Fruit fly (Drosophila melanogaster): ENCODE results near the gene CG15260.

DNA sequence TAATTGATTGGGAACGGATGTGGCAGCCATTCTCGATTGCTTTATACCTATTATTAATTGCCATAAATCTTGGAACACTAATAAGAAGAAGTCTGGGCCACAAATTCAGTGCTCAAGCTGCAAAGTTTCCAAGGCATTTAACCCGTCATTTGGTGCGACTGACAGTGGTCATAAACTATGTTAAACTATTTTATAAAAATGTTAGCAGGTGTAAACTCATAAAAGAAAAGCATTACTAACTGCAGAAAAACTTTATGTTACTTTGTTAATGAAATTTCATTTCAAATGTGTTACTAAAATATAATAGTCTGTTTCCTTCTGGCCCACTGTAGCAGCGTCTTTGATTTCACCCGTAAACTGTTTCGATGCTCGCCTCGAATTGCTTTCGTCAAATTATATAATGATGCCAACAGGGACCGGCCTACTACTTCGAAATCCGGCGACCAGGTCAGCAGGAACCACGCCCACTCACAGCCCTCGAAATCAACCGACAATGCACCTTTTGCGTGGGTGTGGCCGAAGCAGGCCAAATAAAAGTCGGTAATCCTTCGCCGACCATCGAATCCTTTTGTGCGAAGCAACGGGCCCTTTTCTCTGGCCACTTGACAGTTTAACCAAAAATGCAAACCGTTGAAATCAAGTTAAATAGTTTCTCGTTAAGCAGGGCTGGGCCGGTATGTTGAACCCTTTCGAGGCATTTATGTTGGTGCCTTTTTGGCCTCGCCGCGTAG, 33.7 kb upstream of the CG15260 start:
- no peak for TF ChIP-seq CG6854 (GFP tag; optimal IDR thresholded peaks at IDR 0.05)
- no peak for TF ChIP-seq Mrtf (GFP tag; IDR thresholded peaks at IDR 0.05)
- no peak for TF ChIP-seq row (GFP tag; IDR thresholded peaks at IDR 0.05)

Data from whole organism, embryonic.